Worm (Caenorhabditis elegans) whole organism, L1 larva: Measurements from ENCODE around the gene tag-293.

Experiments
- C04F5.9 ChIP-seq: sonication (generic microtip); optimal IDR thresholded peaks from 2 replicates; lab custom pipeline; 2016; ENCODE audit warnings: missing genetic modification characterization, missing compliant biosample characterization
- C16A3.4 ChIP-seq: fragments of 150-350 bp; optimal IDR thresholded peaks from 2 replicates; lab custom pipeline; 2014; ENCODE audit warnings: missing biosample characterization, missing genetic modification characterization
- F16B12.6 ChIP-seq: fragments of 150-350 bp; optimal IDR thresholded peaks from 2 replicates; lab custom pipeline; 2014; ENCODE audit warnings: missing biosample characterization, missing genetic modification characterization
- Y116A8C.19 ChIP-seq: sonication (generic microtip); optimal IDR thresholded peaks from 2 replicates; lab custom pipeline; 2016; ENCODE audit warnings: missing compliant biosample characterization, missing genetic modification characterization, borderline replicate concordance
- alr-1 ChIP-seq: fragments of 200-800 bp; sonication (Bioruptor generic); optimal IDR thresholded peaks from 2 replicates; lab custom pipeline; 2018; ENCODE audit warnings: borderline replicate concordance, mild to moderate bottlenecking, missing genetic modification characterization, missing compliant biosample characterization
- ces-1 ChIP-seq: fragments of 150-350 bp; optimal IDR thresholded peaks from 2 replicates; lab custom pipeline; 2014; ENCODE audit warnings: missing biosample characterization, missing genetic modification reagents, missing genetic modification characterization
- dpl-1 ChIP-seq, 3 experiments: fragments of 150-350 bp in 2 of 3; sonication (generic microtip) in 1 of 3; optimal IDR thresholded peaks; 2 replicates each; lab custom pipeline; 2014 to 2017; ENCODE audit warnings: missing biosample characterization in 3 of 3, missing genetic modification characterization in 3 of 3, missing genetic modification reagents in 3 of 3
- efl-1 ChIP-seq, 4 experiments: fragments of 150-350 bp; optimal IDR thresholded peaks in 3 of 4; peaks in 1 of 4; 1 replicate in 1 of 4; 2 replicates in 3 of 4; lab custom pipeline; 2014; ENCODE audit warnings: missing biosample characterization in 2 of 4, missing genetic modification characterization in 2 of 4, missing genetic modification reagents in 2 of 4
- efl-3 ChIP-seq: fragments of 200-800 bp; sonication (Bioruptor generic); optimal IDR thresholded peaks from 2 replicates; lab custom pipeline; 2018; ENCODE audit warnings: mild to moderate bottlenecking, missing genetic modification characterization, missing compliant biosample characterization
- egl-13 ChIP-seq: sonication (generic microtip); optimal IDR thresholded peaks from 2 replicates; lab custom pipeline; 2016; ENCODE audit warnings: missing genotype, missing genetic modification reagents, missing genetic modification characterization, missing compliant biosample characterization
- elt-2 ChIP-seq: sonication (generic microtip); optimal IDR thresholded peaks from 2 replicates; lab custom pipeline; 2016; ENCODE audit warnings: missing genetic modification characterization, mild to moderate bottlenecking, inconsistent platforms, missing compliant biosample characterization, missing genetic modification reagents
- fkh-10 ChIP-seq: sonication (generic microtip); optimal IDR thresholded peaks from 2 replicates; lab custom pipeline; 2017; ENCODE audit warnings: missing biosample characterization, missing genetic modification reagents, missing genetic modification characterization
- fos-1 ChIP-seq: fragments of 150-350 bp; optimal IDR thresholded peaks from 2 replicates; lab custom pipeline; 2014; ENCODE audit warnings: missing biosample characterization, missing genetic modification characterization
- hpl-2 ChIP-seq: fragments of 150-350 bp; optimal IDR thresholded peaks from 2 replicates; lab custom pipeline; 2014; ENCODE audit warnings: missing biosample characterization, missing genetic modification reagents, missing genetic modification characterization
- isw-1 ChIP-seq: fragments of 200-800 bp; sonication (Bioruptor generic); IDR thresholded peaks from 2 replicates; pipeline ENCODE4 v1.3.6; 2022; ENCODE audit warnings: missing genetic modification characterization, missing compliant biosample characterization
- jun-1 ChIP-seq: fragments of 150-350 bp; optimal IDR thresholded peaks from 2 replicates; lab custom pipeline; 2014; ENCODE audit warnings: missing biosample characterization, missing genetic modification reagents, missing genetic modification characterization
- lin-13 ChIP-seq: fragments of 150-350 bp; optimal IDR thresholded peaks from 2 replicates; lab custom pipeline; 2014; ENCODE audit warnings: missing biosample characterization, missing genetic modification reagents, missing genetic modification characterization
- lin-15B ChIP-seq: fragments of 150-350 bp; sonication (generic microtip); optimal IDR thresholded peaks from 3 replicates; lab custom pipeline; 2014; ENCODE audit warnings: missing biosample characterization, missing genetic modification characterization
- lin-35 ChIP-seq, 2 experiments: fragments of 150-350 bp; optimal IDR thresholded peaks; 2 replicates each; lab custom pipeline; 2014; ENCODE audit warnings: missing biosample characterization in 2 of 2, missing genetic modification characterization in 2 of 2, missing genetic modification reagents in 2 of 2
- lsy-2 ChIP-seq, 2 experiments: fragments of 150-350 bp; optimal IDR thresholded peaks; 2 replicates each; lab custom pipeline; 2014; ENCODE audit warnings: missing biosample characterization in 2 of 2, missing genetic modification characterization in 2 of 2
- mep-1 ChIP-seq: fragments of 150-350 bp; optimal IDR thresholded peaks from 2 replicates; lab custom pipeline; 2014; ENCODE audit warnings: missing biosample characterization, missing genetic modification characterization
- nhr-11 ChIP-seq: fragments of 150-350 bp; optimal IDR thresholded peaks from 2 replicates; lab custom pipeline; 2014; ENCODE audit warnings: missing biosample characterization, missing genetic modification characterization
- nhr-12 ChIP-seq: sonication (generic microtip); optimal IDR thresholded peaks from 2 replicates; lab custom pipeline; 2017; ENCODE audit warnings: missing biosample characterization, missing genetic modification characterization
- nhr-20 ChIP-seq: sonication (generic microtip); optimal IDR thresholded peaks from 2 replicates; lab custom pipeline; 2016; ENCODE audit warnings: mild to moderate bottlenecking, missing genetic modification characterization, missing compliant biosample characterization
- nhr-237 ChIP-seq: fragments of 150-350 bp; optimal IDR thresholded peaks from 2 replicates; lab custom pipeline; 2014; ENCODE audit warnings: missing biosample characterization, missing genetic modification characterization
- nhr-28 ChIP-seq: fragments of 150-350 bp; optimal IDR thresholded peaks from 2 replicates; lab custom pipeline; 2014; ENCODE audit warnings: missing biosample characterization, missing genetic modification characterization
- nhr-77 ChIP-seq: fragments of 150-350 bp; optimal IDR thresholded peaks from 2 replicates; lab custom pipeline; 2014; ENCODE audit warnings: missing biosample characterization, missing genetic modification characterization
- nhr-84 ChIP-seq: sonication (generic microtip); optimal IDR thresholded peaks from 2 replicates; lab custom pipeline; 2017; ENCODE audit warnings: missing biosample characterization, missing genetic modification characterization
- nhr-85 ChIP-seq: sonication (generic microtip); peaks from one replicate; lab custom pipeline; 2016; ENCODE audit warnings: missing genetic modification characterization, inconsistent platforms, missing compliant biosample characterization
- rnt-1 ChIP-seq: sonication (generic microtip); optimal IDR thresholded peaks from 2 replicates; lab custom pipeline; 2016; ENCODE audit warnings: mild to moderate bottlenecking, missing genetic modification characterization, moderate library complexity, missing compliant biosample characterization
- skn-1 ChIP-seq: fragments of 150-350 bp; optimal IDR thresholded peaks from 2 replicates; lab custom pipeline; 2014; ENCODE audit warnings: missing biosample characterization, missing genetic modification characterization
- sox-4 ChIP-seq: sonication (generic microtip); optimal IDR thresholded peaks from 2 replicates; lab custom pipeline; 2016; ENCODE audit warnings: missing genetic modification characterization, missing compliant biosample characterization
- sptf-1 ChIP-seq: fragments of 150-350 bp; optimal IDR thresholded peaks from 2 replicates; lab custom pipeline; 2014; ENCODE audit warnings: missing biosample characterization, missing genetic modification characterization
- sup-37 ChIP-seq: fragments of 200-800 bp; sonication (Bioruptor generic); optimal IDR thresholded peaks from 2 replicates; lab custom pipeline; 2018; ENCODE audit warnings: mild to moderate bottlenecking, missing genetic modification characterization, missing compliant biosample characterization
- tbx-2 ChIP-seq: sonication (generic microtip); optimal IDR thresholded peaks from 2 replicates; lab custom pipeline; 2016; ENCODE audit warnings: missing genetic modification characterization, missing compliant biosample characterization
- tlp-1 ChIP-seq: fragments of 150-350 bp; optimal IDR thresholded peaks from 2 replicates; lab custom pipeline; 2014; ENCODE audit warnings: missing biosample characterization, missing genetic modification characterization
- unc-30 ChIP-seq: sonication (generic microtip); optimal IDR thresholded peaks from 2 replicates; lab custom pipeline; 2017; ENCODE audit warnings: missing biosample characterization, missing genetic modification characterization
- unc-86 ChIP-seq: sonication (generic microtip); optimal IDR thresholded peaks from 2 replicates; lab custom pipeline; 2016; ENCODE audit warnings: missing genetic modification characterization, missing compliant biosample characterization
- xbp-1 ChIP-seq: sonication (generic microtip); optimal IDR thresholded peaks from 2 replicates; lab custom pipeline; 2016; ENCODE audit warnings: missing genetic modification characterization, missing compliant biosample characterization
- zag-1 ChIP-seq: fragments of 150-350 bp; optimal IDR thresholded peaks from 2 replicates; lab custom pipeline; 2014; ENCODE audit warnings: missing biosample characterization, missing genetic modification characterization
- ztf-4 ChIP-seq: fragments of 150-350 bp; optimal IDR thresholded peaks from 2 replicates; lab custom pipeline; 2014; ENCODE audit warnings: missing biosample characterization, missing genetic modification characterization

Gene tag-293

DNA sequence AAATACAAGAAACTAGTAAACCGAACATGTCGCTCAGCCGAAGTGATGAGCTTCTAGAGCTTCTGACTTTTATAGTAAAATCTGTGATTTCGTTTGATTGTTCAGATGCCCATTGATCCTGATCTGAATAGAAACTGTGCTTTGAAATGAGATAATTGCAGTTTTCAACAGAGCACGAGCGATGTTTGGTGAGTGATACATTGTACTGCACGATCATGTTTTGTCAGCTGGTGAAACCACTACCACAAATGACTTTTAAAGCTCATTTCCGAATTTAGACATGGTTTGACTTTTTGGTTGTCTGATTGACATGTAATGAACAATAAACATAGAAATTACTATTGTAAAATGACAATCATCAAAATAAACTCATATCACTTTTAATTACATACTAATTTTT lies at the start of gene tag-293:
Gene tag-293, minus strand, starts transcription at position 101 of the 400 bp plus-strand sequence.
- TF ChIP-seq F16B12.6 (tag; lab: Kevin White, UChicago) (no peak), alr-1 (tag; lab: Kevin White, UChicago) (no peak), nhr-20 (tag; lab: Kevin White, UChicago) (no peak), nhr-237 (tag; lab: Kevin White, UChicago) (no peak)

DNA sequence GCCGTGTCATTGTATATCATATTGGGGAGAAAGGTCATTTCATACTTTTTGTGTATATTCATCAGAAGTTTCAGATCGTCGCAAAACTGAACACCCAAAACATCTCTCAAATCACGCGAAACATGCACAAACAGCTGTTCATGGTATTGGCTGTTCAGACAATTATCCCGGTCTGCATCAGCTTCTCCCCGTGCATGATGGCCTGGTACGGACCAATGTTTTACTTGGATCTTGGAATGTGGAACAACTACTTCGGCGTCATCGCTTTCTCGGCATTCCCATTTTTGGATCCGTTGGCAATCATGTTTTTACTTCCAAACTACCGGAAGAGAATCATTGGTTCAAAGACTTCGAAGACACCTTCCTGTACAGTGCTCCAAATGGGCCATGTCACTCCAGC lies 48.1 kb upstream of the tag-293 start:
- TF ChIP-seq nhr-11 (no peak), dpl-1 (GFP tag; optimal IDR thresholded peaks at IDR 0.05; lab: Kevin White, UChicago) (no peak), unc-30 (no peak), nhr-28 (tag; lab: Kevin White, UChicago) (no peak), nhr-12 (tag; lab: Kevin White, UChicago) (no peak), C16A3.4 (tag; lab: Kevin White, UChicago) (no peak)

DNA sequence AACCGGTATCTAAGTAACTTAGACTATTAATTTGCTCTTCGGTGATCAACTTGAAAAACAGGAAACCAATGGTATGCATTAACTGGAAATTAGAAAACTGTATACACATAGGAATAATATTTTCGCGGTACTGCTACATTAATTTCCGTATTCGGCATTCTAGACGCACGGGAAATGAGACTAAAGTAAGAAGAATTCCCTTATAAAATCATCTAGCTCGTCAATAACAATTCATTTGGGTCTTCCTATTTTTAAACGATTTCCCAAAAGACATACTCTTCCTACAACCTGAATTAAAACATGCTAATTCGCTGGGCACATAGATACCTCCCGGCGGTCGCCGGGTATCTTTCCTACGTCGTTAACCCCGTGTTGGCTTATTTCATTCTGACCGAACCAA lies 47.0 kb upstream of the tag-293 start, which contains the start of gene srj-13:
Gene srj-13, plus strand, starts transcription at position 301 of the 400 bp plus-strand sequence.
- TF ChIP-seq lsy-2 (tag; optimal IDR thresholded peaks at IDR 0.05; lab: Kevin White, UChicago): no peak
- TF ChIP-seq nhr-11: no peak
- TF ChIP-seq hpl-2 (GFP tag; lab: Kevin White, UChicago): no peak
- TF ChIP-seq efl-3 (GFP tag; lab: Kevin White, UChicago): no peak
- no peak for TF ChIP-seq elt-2
- no peak for TF ChIP-seq lin-13 (GFP tag; lab: Kevin White, UChicago)

DNA sequence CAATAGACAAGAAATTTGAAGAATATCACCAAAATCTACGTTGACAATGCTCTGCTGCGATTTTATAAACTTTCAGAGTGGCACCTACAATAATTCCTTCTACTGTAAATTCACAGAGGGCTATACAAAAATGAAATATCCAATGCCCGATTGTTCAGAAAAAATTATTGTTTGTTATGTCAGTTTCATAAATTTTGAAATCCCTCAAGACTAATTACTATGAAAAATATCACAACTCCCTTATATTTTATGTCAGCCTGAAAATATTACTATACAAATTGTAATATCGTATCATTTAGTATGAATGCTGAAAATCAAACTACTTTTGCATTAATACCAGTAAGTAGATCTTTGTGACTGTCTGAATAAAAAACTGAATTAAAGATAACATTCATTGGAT lies 45.2 kb upstream of the tag-293 start, which contains the start of gene srx-60:
Gene srx-60, plus strand, starts transcription at position 301 of the 400 bp plus-strand sequence.
- TF ChIP-seq lin-35 (GFP tag; optimal IDR thresholded peaks at IDR 0.05; lab: Kevin White, UChicago) (no peak), fkh-10 (GFP tag; lab: Kevin White, UChicago) (no peak), unc-86 (tag; lab: Kevin White, UChicago) (no peak), ces-1 (GFP tag; lab: Kevin White, UChicago) (no peak), fos-1 (tag; lab: Kevin White, UChicago) (no peak), tlp-1 (tag; lab: Kevin White, UChicago) (no peak), skn-1 (tag; lab: Kevin White, UChicago) (no peak), sox-4 (tag; lab: Kevin White, UChicago) (no peak)

DNA sequence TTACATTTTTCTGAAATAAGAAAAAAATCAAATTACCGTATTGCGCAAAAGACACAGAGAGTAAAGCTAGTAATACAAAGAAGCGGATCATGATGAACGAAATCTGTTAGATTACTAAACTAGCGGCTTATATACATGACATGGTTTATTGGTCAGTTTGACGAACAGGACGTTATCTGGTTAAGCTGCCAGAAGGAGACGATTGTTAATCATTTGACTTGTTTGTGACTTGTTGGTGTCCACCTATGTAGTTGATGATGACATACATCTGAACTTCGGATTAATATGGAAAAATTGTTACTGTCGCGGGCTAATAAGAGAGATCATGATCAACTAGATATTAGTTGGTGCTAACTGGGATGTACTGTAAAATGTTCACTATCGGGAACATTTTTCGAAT lies 44.7 kb upstream of the tag-293 start, which contains the start of gene cnc-9:
Gene cnc-9, minus strand, starts transcription at position 101 of the 400 bp plus-strand sequence.
- no peak for TF ChIP-seq xbp-1 (tag; lab: Kevin White, UChicago)
- TF ChIP-seq C04F5.9 (tag; lab: Kevin White, UChicago): no peak
- TF ChIP-seq nhr-77 (tag; lab: Kevin White, UChicago): no peak
- TF ChIP-seq hpl-2 (GFP tag; lab: Kevin White, UChicago): no peak
- no peak for TF ChIP-seq zag-1 (tag; lab: Kevin White, UChicago)
- no peak for TF ChIP-seq efl-1 (optimal IDR thresholded peaks at IDR 0.05; lab: Kevin White, UChicago)
- peak in 1 of 2 experiments; percentile 4 for TF ChIP-seq efl-1 (GFP tag; optimal IDR thresholded peaks at IDR 0.05 in 1 of 2; lab: Kevin White, UChicago)
- TF ChIP-seq egl-13 (tag; lab: Kevin White, UChicago): no peak
- TF ChIP-seq C16A3.4 (tag; lab: Kevin White, UChicago): no peak
- TF ChIP-seq rnt-1 (tag; lab: Kevin White, UChicago): no peak
- TF ChIP-seq, all 84 proteins: peak for 1

DNA sequence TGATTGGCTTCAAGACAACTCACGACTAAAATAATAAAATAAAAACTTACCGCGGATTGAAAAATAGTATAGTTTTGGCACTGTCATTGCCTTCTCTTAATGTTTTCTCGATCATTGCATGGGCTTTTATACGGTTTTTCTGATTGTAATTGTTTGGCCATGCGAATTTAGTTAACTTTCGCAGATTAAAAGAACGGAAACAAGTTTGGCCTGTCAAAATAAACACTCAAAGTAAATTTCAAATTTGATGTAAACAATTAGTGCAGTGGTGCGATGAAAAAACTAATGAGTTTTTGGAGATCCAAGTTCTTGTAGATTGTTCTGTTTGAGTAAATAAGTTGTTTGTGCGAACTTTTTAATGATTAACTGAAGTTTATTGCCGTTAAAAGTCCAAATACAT lies 43.8 kb upstream of the tag-293 start, which contains the start of gene gst-41:
Gene gst-41, minus strand, starts transcription at position 101 of the 400 bp plus-strand sequence.
- no peak for TF ChIP-seq isw-1 (GFP tag; lab: Robert Waterston, UW)
- TF ChIP-seq hpl-2 (GFP tag; lab: Kevin White, UChicago): no peak
- no peak for TF ChIP-seq dpl-1 (GFP tag; optimal IDR thresholded peaks at IDR 0.05; lab: Kevin White, UChicago)
- no peak for TF ChIP-seq sup-37 (GFP tag; lab: Kevin White, UChicago)
- TF ChIP-seq tbx-2: no peak
- no peak for TF ChIP-seq mep-1 (tag; lab: Kevin White, UChicago)
- TF ChIP-seq sptf-1 (tag; lab: Kevin White, UChicago): no peak
- TF ChIP-seq nhr-85 (tag; lab: Kevin White, UChicago): no peak
- TF ChIP-seq nhr-28 (tag; lab: Kevin White, UChicago): no peak
- no peak for TF ChIP-seq ces-1 (GFP tag; lab: Kevin White, UChicago)
- no peak for TF ChIP-seq ztf-4
- no peak for TF ChIP-seq fos-1 (tag; lab: Kevin White, UChicago)
- no peak for TF ChIP-seq lin-15B (tag; lab: Kevin White, UChicago)
- no peak for TF ChIP-seq nhr-84 (tag; lab: Kevin White, UChicago)
- no peak for TF ChIP-seq Y116A8C.19 (tag; lab: Kevin White, UChicago)
- no peak for TF ChIP-seq rnt-1 (tag; lab: Kevin White, UChicago)
- no peak for TF ChIP-seq nhr-11
- no peak for TF ChIP-seq jun-1 (tag; lab: Kevin White, UChicago)
